Worm (Caenorhabditis elegans) whole organism, late embryonic: ENCODE measurements around the gene F10E7.11.

Experiments used
- ahr-1 ChIP-seq: sonication (generic microtip); optimal IDR thresholded peaks from 2 replicates; lab custom pipeline; 2016; ENCODE audit warnings: missing genetic modification characterization, missing compliant biosample characterization
- ama-1 ChIP-seq: fragments of 150-350 bp; optimal IDR thresholded peaks from 2 replicates; lab custom pipeline; 2014
- dve-1 ChIP-seq: sonication (generic microtip); optimal IDR thresholded peaks from 2 replicates; lab custom pipeline; 2017; ENCODE audit warnings: antibody characterized with exemption, mild to moderate bottlenecking, missing genetic modification characterization, missing compliant biosample characterization
- nhr-11 ChIP-seq: fragments of 150-350 bp; optimal IDR thresholded peaks from 2 replicates; lab custom pipeline; 2014; ENCODE audit warnings: missing biosample characterization, missing genetic modification characterization

DNA sequence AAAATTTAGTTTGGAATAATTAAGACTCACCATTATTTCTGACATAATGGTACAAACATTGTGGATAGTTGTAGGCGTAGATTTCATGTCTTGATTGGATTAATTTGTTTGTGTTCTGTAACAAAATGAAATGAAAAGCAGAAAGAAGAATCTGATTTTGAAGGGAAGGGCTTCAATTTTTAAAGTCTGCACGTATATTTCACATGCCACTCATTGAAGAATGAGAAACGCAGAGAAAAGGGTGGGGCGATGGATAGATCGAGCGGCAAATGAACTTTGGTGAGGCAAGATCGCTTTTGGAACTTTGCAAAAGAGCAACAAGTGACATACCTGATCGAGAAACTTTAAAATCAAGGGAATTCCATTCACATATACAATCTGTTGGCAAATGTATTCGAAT lies 20.4 kb downstream of the F10E7.11 start:
- TF ChIP-seq ama-1 (lab: Kevin White, UChicago) (no peak), ahr-1 (tag; lab: Kevin White, UChicago) (no peak), nhr-11 (tag; lab: Kevin White, UChicago) (no peak), dve-1 (tag; lab: Kevin White, UChicago) (no peak)
